Fruit fly (Drosophila melanogaster) whole organism, embryonic: ENCODE results near the gene CG8141.

Source experiments
- Ada2b ChIP-seq: fragments of 200-800 bp; sonication (Bioruptor generic); IDR thresholded peaks from 2 replicates; pipeline ENCODE4 v1.3.6; 2022; ENCODE audit warnings: missing biosample characterization, missing genetic modification characterization
- CG10147 ChIP-seq: fragments of 200-800 bp; sonication (Bioruptor generic); optimal IDR thresholded peaks from 2 replicates; lab custom pipeline; 2019; ENCODE audit warnings: missing biosample characterization, mild to moderate bottlenecking, missing genetic modification characterization, moderate library complexity
- CG11085 ChIP-seq: fragments of 200-800 bp; sonication (Bioruptor generic); IDR thresholded peaks from 2 replicates; pipeline ENCODE4 v1.3.6; 2022; ENCODE audit warnings: missing biosample characterization, missing genetic modification characterization
- CG12769 ChIP-seq: fragments of 200-800 bp; sonication (Bioruptor generic); optimal IDR thresholded peaks from 2 replicates; lab custom pipeline; 2019; ENCODE audit warnings: missing biosample characterization, mild to moderate bottlenecking, missing genetic modification characterization, moderate library complexity
- CG17361 ChIP-seq: fragments of 200-800 bp; sonication (Bioruptor generic); IDR thresholded peaks from 3 replicates; pipeline ENCODE4 v1.3.6; 2022; ENCODE audit warnings: missing biosample characterization, missing genetic modification characterization
- CG18599 ChIP-seq: fragments of 200-800 bp; sonication (Bioruptor generic); optimal IDR thresholded peaks from 3 replicates; lab custom pipeline; 2017; ENCODE audit warnings: missing biosample characterization, missing genetic modification characterization, mild to moderate bottlenecking, moderate library complexity, missing genetic modification reagents
- CG2712 ChIP-seq: fragments of 200-800 bp; optimal IDR thresholded peaks from 3 replicates; lab custom pipeline; 2019; ENCODE audit warnings: missing biosample characterization, mild to moderate bottlenecking, missing genetic modification characterization, moderate library complexity
- CG30403 ChIP-seq: fragments of 200-800 bp; sonication (Bioruptor generic); optimal IDR thresholded peaks from 3 replicates; lab custom pipeline; 2016; ENCODE audit warnings: missing biosample characterization, missing genetic modification characterization
- CG31224 ChIP-seq: fragments of 200-800 bp; sonication (Bioruptor generic); IDR thresholded peaks from 2 replicates; pipeline ENCODE4 v1.3.6; 2022; ENCODE audit warnings: missing biosample characterization, missing genetic modification characterization
- CG31441 ChIP-seq: fragments of 200-800 bp; sonication (Bioruptor generic); IDR thresholded peaks from 2 replicates; pipeline ENCODE4 v1.3.6; 2022; ENCODE audit warnings: missing biosample characterization, missing genetic modification characterization
- CG32532 ChIP-seq: fragments of 200-800 bp; sonication (Bioruptor generic); IDR thresholded peaks from 2 replicates; pipeline ENCODE4 v1.3.6; 2022; ENCODE audit warnings: missing biosample characterization, missing genetic modification characterization
- CG3847 ChIP-seq: fragments of 200-800 bp; sonication (Bioruptor generic); IDR thresholded peaks from 2 replicates; pipeline ENCODE4 v1.3.6; 2022; ENCODE audit warnings: missing biosample characterization, missing genetic modification characterization
- CG43689 ChIP-seq: fragments of 200-800 bp; sonication (Bioruptor generic); IDR thresholded peaks from 2 replicates; pipeline ENCODE4 v1.3.6; 2022; ENCODE audit warnings: missing biosample characterization, missing genetic modification characterization
- CG7556 ChIP-seq: fragments of 200-800 bp; sonication (Bioruptor generic); optimal IDR thresholded peaks from 2 replicates; lab custom pipeline; 2017; ENCODE audit warnings: missing biosample characterization, mild to moderate bottlenecking, missing genetic modification characterization
- CG7839 ChIP-seq: fragments of 200-800 bp; sonication (Bioruptor generic); optimal IDR thresholded peaks from 3 replicates; lab custom pipeline; 2018; ENCODE audit warnings: missing biosample characterization, mild to moderate bottlenecking, missing genetic modification characterization, moderate library complexity
- CG7928 ChIP-seq: fragments of 200-800 bp; sonication (Bioruptor generic); optimal IDR thresholded peaks from 2 replicates; lab custom pipeline; 2017; ENCODE audit warnings: missing biosample characterization, mild to moderate bottlenecking, missing genetic modification characterization
- CG8089 ChIP-seq: fragments of 200-800 bp; sonication (Bioruptor generic); optimal IDR thresholded peaks from 3 replicates; lab custom pipeline; 2016; ENCODE audit warnings: missing biosample characterization, missing genetic modification characterization
- Dad ChIP-seq: fragments of 200-800 bp; sonication (Bioruptor generic); optimal IDR thresholded peaks from 3 replicates; lab custom pipeline; 2016; ENCODE audit warnings: missing biosample characterization, missing genetic modification characterization
- Dfd ChIP-seq, 2 experiments: fragments of >200 bp; optimal IDR thresholded peaks; 2 replicates each; lab custom pipeline; 2017; ENCODE audit warnings: missing biosample characterization in 2 of 2, missing genetic modification characterization in 2 of 2
- Fer3 ChIP-seq: fragments of 200-800 bp; sonication (Bioruptor generic); optimal IDR thresholded peaks from 2 replicates; lab custom pipeline; 2018; ENCODE audit warnings: missing biosample characterization, mild to moderate bottlenecking, missing genetic modification characterization, moderate library complexity
- HLHmδ ChIP-seq: fragments of 200-800 bp; sonication (Bioruptor generic); optimal IDR thresholded peaks from 2 replicates; lab custom pipeline; 2018; ENCODE audit warnings: missing biosample characterization, mild to moderate bottlenecking, missing genetic modification characterization, moderate library complexity
- Hmr ChIP-seq: fragments of 200-800 bp; sonication (Bioruptor generic); optimal IDR thresholded peaks from 3 replicates; lab custom pipeline; 2017; ENCODE audit warnings: mild to moderate bottlenecking, missing biosample characterization, missing genetic modification reagents, missing genetic modification characterization
- Hr3 ChIP-seq: fragments of 200-800 bp; sonication (Bioruptor generic); optimal IDR thresholded peaks from 3 replicates; lab custom pipeline; 2016; ENCODE audit warnings: missing biosample characterization, missing genetic modification characterization
- Hr78 ChIP-seq, 2 experiments: fragments of 200-800 bp in 1 of 2; fragments of >200 bp in 1 of 2; sonication (Bioruptor generic) in 1 of 2; optimal IDR thresholded peaks; 2 replicates each; lab custom pipeline; 2017 to 2019; ENCODE audit warnings: missing biosample characterization in 2 of 2, missing genetic modification characterization in 2 of 2, mild to moderate bottlenecking in 1 of 2, moderate library complexity in 1 of 2
- Mad ChIP-seq: fragments of 200-800 bp; sonication (Bioruptor generic); optimal IDR thresholded peaks from 2 replicates; lab custom pipeline; 2016; ENCODE audit warnings: missing biosample characterization, missing genetic modification characterization
- Meics ChIP-seq: fragments of 200-800 bp; sonication (Bioruptor generic); optimal IDR thresholded peaks from 2 replicates; lab custom pipeline; 2017; ENCODE audit warnings: missing biosample characterization, mild to moderate bottlenecking, missing genetic modification characterization
- Mrtf ChIP-seq: fragments of 200-800 bp; sonication (Bioruptor generic); IDR thresholded peaks from 3 replicates; pipeline ENCODE4 v1.3.6; 2022; ENCODE audit warnings: missing biosample characterization, missing genetic modification characterization
- Myb ChIP-seq: fragments of 200-800 bp; sonication (Bioruptor generic); optimal IDR thresholded peaks from 2 replicates; lab custom pipeline; 2016; ENCODE audit warnings: missing biosample characterization, missing genetic modification characterization
- NFAT ChIP-seq: fragments of 200-800 bp; sonication (Bioruptor generic); IDR thresholded peaks from 2 replicates; pipeline ENCODE4 v1.3.6; 2022; ENCODE audit warnings: missing biosample characterization, missing genetic modification characterization
- Rfx ChIP-seq: fragments of 200-800 bp; sonication (Bioruptor generic); IDR thresholded peaks from 2 replicates; pipeline ENCODE4 v1.3.6; 2022; ENCODE audit warnings: missing biosample characterization, missing genetic modification characterization
- Sry-β ChIP-seq: fragments of 200-800 bp; sonication (Bioruptor generic); optimal IDR thresholded peaks from 2 replicates; lab custom pipeline; 2018; ENCODE audit warnings: missing biosample characterization, mild to moderate bottlenecking, missing genetic modification characterization, moderate library complexity
- chinmo ChIP-seq: fragments of 200-800 bp; sonication (Bioruptor generic); IDR thresholded peaks from 4 replicates; pipeline ENCODE4 v1.3.6; 2022; ENCODE audit warnings: missing biosample characterization, missing genetic modification characterization; ENCODE audit not compliant: partially characterized antibody
- gem ChIP-seq: fragments of 200-800 bp; sonication (Bioruptor generic); optimal IDR thresholded peaks from 2 replicates; lab custom pipeline; 2019; ENCODE audit warnings: missing biosample characterization, mild to moderate bottlenecking, missing genetic modification characterization, moderate library complexity
- grau ChIP-seq: fragments of 200-800 bp; optimal IDR thresholded peaks from 3 replicates; lab custom pipeline; 2019; ENCODE audit warnings: missing biosample characterization, mild to moderate bottlenecking, missing genetic modification characterization, moderate library complexity
- grn ChIP-seq: fragments of 200-800 bp; sonication (Bioruptor generic); optimal IDR thresholded peaks from 3 replicates; lab custom pipeline; 2017; ENCODE audit warnings: missing biosample characterization, missing genetic modification characterization
- hbn ChIP-seq: fragments of 200-800 bp; sonication (Bioruptor generic); IDR thresholded peaks from 2 replicates; pipeline ENCODE4 v1.3.6; 2022; ENCODE audit warnings: missing biosample characterization, missing genetic modification characterization; ENCODE audit not compliant: partially characterized antibody
- ind ChIP-seq: fragments of 200-800 bp; sonication (Bioruptor generic); optimal IDR thresholded peaks from 3 replicates; lab custom pipeline; 2016; ENCODE audit warnings: missing biosample characterization, missing genetic modification characterization
- pfk ChIP-seq: fragments of 200-800 bp; sonication (Bioruptor generic); optimal IDR thresholded peaks from 2 replicates; lab custom pipeline; 2018; ENCODE audit warnings: missing biosample characterization, mild to moderate bottlenecking, missing genetic modification characterization, moderate library complexity
- pnt ChIP-seq: fragments of 200-800 bp; sonication (Bioruptor generic); optimal IDR thresholded peaks from 3 replicates; lab custom pipeline; 2016; ENCODE audit warnings: missing biosample characterization, missing genetic modification characterization
- pros ChIP-seq: fragments of 200-800 bp; sonication (Bioruptor generic); optimal IDR thresholded peaks from 3 replicates; lab custom pipeline; 2019; ENCODE audit warnings: missing biosample characterization, mild to moderate bottlenecking, missing genetic modification characterization, moderate library complexity
- rib ChIP-seq: fragments of 200-800 bp; sonication (Bioruptor generic); IDR thresholded peaks from 2 replicates; pipeline ENCODE4 v1.3.6; 2022; ENCODE audit warnings: missing biosample characterization, missing genetic modification characterization
- slbo ChIP-seq: fragments of 200-800 bp; sonication (Bioruptor generic); IDR thresholded peaks from 2 replicates; pipeline ENCODE4 v1.3.6; 2022; ENCODE audit warnings: missing biosample characterization, missing genetic modification characterization
- sob ChIP-seq: fragments of 200-800 bp; sonication (Bioruptor generic); IDR thresholded peaks from 2 replicates; pipeline ENCODE4 v1.3.6; 2022; ENCODE audit warnings: missing biosample characterization, missing genetic modification characterization

CG8141 gene

DNA sequence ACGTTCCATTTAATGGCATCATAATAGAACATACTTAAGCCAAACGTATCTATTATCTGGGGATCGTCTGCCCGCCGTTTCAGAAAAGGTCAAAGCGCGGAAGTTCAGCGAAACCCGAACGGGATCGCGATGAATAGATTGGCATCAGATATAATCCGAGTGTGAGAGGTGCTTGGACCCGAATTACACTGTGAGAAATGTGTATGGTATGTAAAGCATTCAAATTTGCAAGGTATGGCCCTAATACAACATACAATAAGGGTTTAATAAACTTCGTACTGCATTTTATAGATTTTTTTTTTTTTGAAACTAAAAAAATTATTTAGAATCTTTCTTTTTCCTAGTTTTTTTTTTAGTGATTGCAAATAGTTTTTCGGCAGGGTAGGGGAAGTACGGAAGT is 27.3 kb downstream of the CG8141 start (continued):
- TF ChIP-seq ind (GFP tag; lab: Kevin White, UChicago), result peak; percentile 7
- TF ChIP-seq CG8089, result no peak
- peak; percentile 10 for TF ChIP-seq CG7928
- peak; percentile 27; the same call in 1 of the 2 replicates for TF ChIP-seq CG31224 (GFP tag; lab: Robert Waterston, UW)
- TF ChIP-seq CG7556 (GFP tag; lab: Kevin White, UChicago), result peak; percentile 10
- TF ChIP-seq Meics (GFP tag; lab: Kevin White, UChicago), result peak; percentile 45
- TF ChIP-seq Ada2b (GFP tag; lab: Robert Waterston, UW), result peak; percentile 46
- TF ChIP-seq Dad, result no peak
- TF ChIP-seq CG10147 (GFP tag; lab: Kevin White, UChicago), result peak; percentile 30
- no peak for TF ChIP-seq Myb (GFP tag; lab: Kevin White, UChicago)
- peak; percentile 58; the same call in 1 of the 2 replicates for TF ChIP-seq NFAT (GFP tag; lab: Robert Waterston, UW)
- TF ChIP-seq Hmr, result peak; percentile 12
- no peak for TF ChIP-seq pfk (GFP tag; lab: Kevin White, UChicago)
- no peak for TF ChIP-seq pros
- peak; percentile 61 for TF ChIP-seq CG12769
- TF ChIP-seq CG32532 (GFP tag; lab: Robert Waterston, UW), result peak; percentile 69
- peak; percentile 2 for TF ChIP-seq Fer3 (tag; lab: Kevin White, UChicago)
- TF ChIP-seq CG31441, result 0 out of 2 replicates have a peak, but pooled peaks have one; percentile 16
- TF ChIP-seq CG7839 (tag; lab: Kevin White, UChicago), result peak; percentile 33
- TF ChIP-seq CG30403 (GFP tag; lab: Kevin White, UChicago), result peak; percentile 24
- TF ChIP-seq grau, result peak; percentile 26
- 0 out of 3 replicates have a peak, but pooled peaks have one; percentile 33 for TF ChIP-seq Mrtf (GFP tag; lab: Robert Waterston, UW)
- peak; percentile 7 for TF ChIP-seq pnt
- TF ChIP-seq CG3847 (GFP tag; lab: Robert Waterston, UW), result peak; percentile 38; the same call in 1 of the 2 replicates
- TF ChIP-seq grn (GFP tag; lab: Kevin White, UChicago), result peak; percentile 5
- peak; percentile 6 for TF ChIP-seq CG2712
- TF ChIP-seq sob (GFP tag; lab: Robert Waterston, UW), result 0 out of 2 replicates have a peak, but pooled peaks have one; percentile 35
- 0 out of 3 replicates have a peak, but pooled peaks have one; percentile 17 for TF ChIP-seq CG17361 (GFP tag; lab: Robert Waterston, UW)
- TF ChIP-seq Hr3 (GFP tag; lab: Kevin White, UChicago), result no peak
- peak; percentile 51 for TF ChIP-seq gem
- TF ChIP-seq slbo (GFP tag; lab: Robert Waterston, UW), result peak; percentile 53
- TF ChIP-seq CG18599 (GFP tag; lab: Kevin White, UChicago), result peak; percentile 21
- TF ChIP-seq Rfx (GFP tag; lab: Robert Waterston, UW), result peak; percentile 76
- peak; percentile 28; the same call in 1 of the 2 replicates for TF ChIP-seq rib (GFP tag; lab: Robert Waterston, UW)

DNA sequence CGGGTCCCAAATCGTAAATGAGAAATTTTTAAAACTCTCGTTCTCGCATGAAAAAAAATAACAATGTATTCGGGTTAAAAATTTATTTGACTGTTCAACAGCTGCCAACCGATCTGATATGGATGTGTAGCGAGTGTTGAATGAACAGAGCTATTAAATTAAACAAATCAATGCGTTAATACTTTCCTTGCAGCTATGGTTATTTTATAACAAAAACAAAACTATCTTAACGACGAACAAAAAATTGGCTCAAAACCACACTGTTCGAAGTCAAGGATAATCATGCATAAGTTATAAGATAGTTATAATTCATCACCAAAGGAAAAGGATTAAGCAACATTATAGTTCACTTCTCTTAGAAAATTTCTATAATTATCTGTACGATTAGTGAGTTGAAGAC is 29.1 kb downstream of the CG8141 start, which contains the start of gene CG8476:
Gene CG8476 (minus strand): TSS at position 101 of the 400 bp plus-strand sequence.
- no peak for TF ChIP-seq chinmo (GFP tag; lab: Robert Waterston, UW)
- no peak for TF ChIP-seq Sry-β (GFP tag; lab: Kevin White, UChicago)
- no peak for TF ChIP-seq Mad
- no peak for TF ChIP-seq HLHmδ (GFP tag; lab: Kevin White, UChicago)
- no peak for TF ChIP-seq Dfd (GFP tag; optimal IDR thresholded peaks at IDR 0.05; lab: Kevin White, UChicago)
- TF ChIP-seq Hr78 (GFP tag; optimal IDR thresholded peaks at IDR 0.05; lab: Kevin White, UChicago), result no peak
- no peak for TF ChIP-seq CG11085 (GFP tag; lab: Robert Waterston, UW)
- TF ChIP-seq hbn (GFP tag; lab: Robert Waterston, UW), result no peak
- no peak for TF ChIP-seq CG43689 (GFP tag; lab: Robert Waterston, UW)
